Worm (Caenorhabditis elegans) whole organism, L1 larva: ENCODE results near the gene lgc-38.
A peak's percentile ranks its signal among the peaks of the same experiment; 100 is the strongest.

Experiments
- C04F5.9 ChIP-seq: sonication (generic microtip); optimal IDR thresholded peaks from 2 replicates; lab custom pipeline; 2016; ENCODE audit warnings: missing genetic modification characterization, missing compliant biosample characterization
- C16A3.4 ChIP-seq: fragments of 150-350 bp; optimal IDR thresholded peaks from 2 replicates; lab custom pipeline; 2014; ENCODE audit warnings: missing biosample characterization, missing genetic modification characterization
- F16B12.6 ChIP-seq: fragments of 150-350 bp; optimal IDR thresholded peaks from 2 replicates; lab custom pipeline; 2014; ENCODE audit warnings: missing biosample characterization, missing genetic modification characterization
- alr-1 ChIP-seq: fragments of 200-800 bp; sonication (Bioruptor generic); optimal IDR thresholded peaks from 2 replicates; lab custom pipeline; 2018; ENCODE audit warnings: borderline replicate concordance, mild to moderate bottlenecking, missing genetic modification characterization, missing compliant biosample characterization
- blmp-1 ChIP-seq: fragments of 150-350 bp; optimal IDR thresholded peaks from 2 replicates; lab custom pipeline; 2014; ENCODE audit warnings: missing biosample characterization, missing genetic modification characterization
- ceh-82 ChIP-seq, 3 experiments: fragments of 150-350 bp in 1 of 3; sonication (generic microtip) in 2 of 3; optimal IDR thresholded peaks; 2 replicates each; lab custom pipeline; 2014 to 2017; ENCODE audit warnings: missing biosample characterization in 3 of 3, missing genetic modification characterization in 3 of 3
- dpl-1 ChIP-seq, 3 experiments: fragments of 150-350 bp in 2 of 3; sonication (generic microtip) in 1 of 3; optimal IDR thresholded peaks; 2 replicates each; lab custom pipeline; 2014 to 2017; ENCODE audit warnings: missing biosample characterization in 3 of 3, missing genetic modification characterization in 3 of 3, missing genetic modification reagents in 3 of 3
- dsc-1 ChIP-seq: sonication (generic microtip); optimal IDR thresholded peaks from 2 replicates; lab custom pipeline; 2016; ENCODE audit warnings: mild to moderate bottlenecking, missing genetic modification characterization, missing compliant biosample characterization
- efl-1 ChIP-seq, 4 experiments: fragments of 150-350 bp; optimal IDR thresholded peaks in 3 of 4; peaks in 1 of 4; 1 replicate in 1 of 4; 2 replicates in 3 of 4; lab custom pipeline; 2014; ENCODE audit warnings: missing biosample characterization in 2 of 4, missing genetic modification characterization in 2 of 4, missing genetic modification reagents in 2 of 4
- elt-3 ChIP-seq, 6 experiments: fragments of 150-350 bp in 1 of 6; sonication (generic microtip); optimal IDR thresholded peaks; 2 replicates each; lab custom pipeline; 2017 to 2018; ENCODE audit warnings: missing biosample characterization in 6 of 6, missing genetic modification characterization in 6 of 6, inconsistent platforms in 1 of 6
- fkh-4 ChIP-seq: sonication (generic microtip); optimal IDR thresholded peaks from 2 replicates; lab custom pipeline; 2016; ENCODE audit warnings: missing compliant biosample characterization, missing genetic modification characterization, borderline replicate concordance
- fkh-8 ChIP-seq: sonication (generic microtip); optimal IDR thresholded peaks from 2 replicates; lab custom pipeline; 2016; ENCODE audit warnings: mild to moderate bottlenecking, missing genetic modification characterization, missing compliant biosample characterization
- hlh-4 ChIP-seq: sonication (generic microtip); optimal IDR thresholded peaks from 2 replicates; lab custom pipeline; 2016; ENCODE audit warnings: mild to moderate bottlenecking, missing genetic modification characterization, missing compliant biosample characterization
- hpl-2 ChIP-seq: fragments of 150-350 bp; optimal IDR thresholded peaks from 2 replicates; lab custom pipeline; 2014; ENCODE audit warnings: missing biosample characterization, missing genetic modification reagents, missing genetic modification characterization
- isw-1 ChIP-seq: fragments of 200-800 bp; sonication (Bioruptor generic); IDR thresholded peaks from 2 replicates; pipeline ENCODE4 v1.3.6; 2022; ENCODE audit warnings: missing genetic modification characterization, missing compliant biosample characterization
- lin-13 ChIP-seq: fragments of 150-350 bp; optimal IDR thresholded peaks from 2 replicates; lab custom pipeline; 2014; ENCODE audit warnings: missing biosample characterization, missing genetic modification reagents, missing genetic modification characterization
- lin-14 ChIP-seq: fragments of 200-800 bp; sonication (Bioruptor generic); optimal IDR thresholded peaks from 2 replicates; lab custom pipeline; 2018; ENCODE audit warnings: mild to moderate bottlenecking, missing genetic modification characterization, moderate library complexity, missing compliant biosample characterization
- lin-35 ChIP-seq, 2 experiments: fragments of 150-350 bp; optimal IDR thresholded peaks; 2 replicates each; lab custom pipeline; 2014; ENCODE audit warnings: missing biosample characterization in 2 of 2, missing genetic modification characterization in 2 of 2, missing genetic modification reagents in 2 of 2
- lir-3 ChIP-seq: sonication (generic microtip); optimal IDR thresholded peaks from 2 replicates; lab custom pipeline; 2016; ENCODE audit warnings: mild to moderate bottlenecking, missing genetic modification characterization, moderate library complexity, missing compliant biosample characterization; ENCODE audit not compliant: poor library complexity
- lsy-2 ChIP-seq, 2 experiments: fragments of 150-350 bp; optimal IDR thresholded peaks; 2 replicates each; lab custom pipeline; 2014; ENCODE audit warnings: missing biosample characterization in 2 of 2, missing genetic modification characterization in 2 of 2
- mab-9 ChIP-seq: fragments of 200-800 bp; sonication (Bioruptor generic); IDR thresholded peaks from 2 replicates; pipeline ENCODE4 v1.3.6; 2022; ENCODE audit warnings: missing genetic modification reagents, missing genetic modification characterization, missing compliant biosample characterization
- mdl-1 ChIP-seq, 2 experiments: fragments of 150-350 bp; optimal IDR thresholded peaks; 2 replicates each; lab custom pipeline; 2014 to 2017; ENCODE audit warnings: missing biosample characterization in 2 of 2, missing genetic modification characterization in 2 of 2, inconsistent platforms in 1 of 2
- mep-1 ChIP-seq: fragments of 150-350 bp; optimal IDR thresholded peaks from 2 replicates; lab custom pipeline; 2014; ENCODE audit warnings: missing biosample characterization, missing genetic modification characterization
- nhr-12 ChIP-seq: sonication (generic microtip); optimal IDR thresholded peaks from 2 replicates; lab custom pipeline; 2017; ENCODE audit warnings: missing biosample characterization, missing genetic modification characterization
- nhr-19 ChIP-seq: fragments of 200-800 bp; sonication (Bioruptor generic); conservative IDR thresholded peaks from 2 replicates; pipeline ENCODE4 v1.3.6; 2022; ENCODE audit warnings: missing genetic modification characterization, missing compliant biosample characterization
- nhr-20 ChIP-seq: sonication (generic microtip); optimal IDR thresholded peaks from 2 replicates; lab custom pipeline; 2016; ENCODE audit warnings: mild to moderate bottlenecking, missing genetic modification characterization, missing compliant biosample characterization
- nhr-237 ChIP-seq: fragments of 150-350 bp; optimal IDR thresholded peaks from 2 replicates; lab custom pipeline; 2014; ENCODE audit warnings: missing biosample characterization, missing genetic modification characterization
- nhr-47 ChIP-seq: sonication (generic microtip); optimal IDR thresholded peaks from 2 replicates; lab custom pipeline; 2016; ENCODE audit warnings: mild to moderate bottlenecking, missing genetic modification characterization, moderate library complexity, missing compliant biosample characterization
- nhr-71 ChIP-seq: sonication (generic microtip); optimal IDR thresholded peaks from 2 replicates; lab custom pipeline; 2016; ENCODE audit warnings: mild to moderate bottlenecking, missing genetic modification characterization, moderate library complexity, missing compliant biosample characterization
- pqm-1 ChIP-seq: sonication (generic microtip); optimal IDR thresholded peaks from 3 replicates; lab custom pipeline; 2017; ENCODE audit warnings: missing biosample characterization, missing genetic modification characterization
- rnt-1 ChIP-seq: sonication (generic microtip); optimal IDR thresholded peaks from 2 replicates; lab custom pipeline; 2016; ENCODE audit warnings: mild to moderate bottlenecking, missing genetic modification characterization, moderate library complexity, missing compliant biosample characterization
- skn-1 ChIP-seq: fragments of 150-350 bp; optimal IDR thresholded peaks from 2 replicates; lab custom pipeline; 2014; ENCODE audit warnings: missing biosample characterization, missing genetic modification characterization
- snu-23 ChIP-seq: sonication (generic microtip); optimal IDR thresholded peaks from 2 replicates; lab custom pipeline; 2016; ENCODE audit warnings: missing genetic modification characterization, missing compliant biosample characterization
- swsn-7 ChIP-seq: sonication (generic microtip); optimal IDR thresholded peaks from 2 replicates; lab custom pipeline; 2016; ENCODE audit warnings: missing genetic modification characterization, missing compliant biosample characterization
- tbx-2 ChIP-seq: sonication (generic microtip); optimal IDR thresholded peaks from 2 replicates; lab custom pipeline; 2016; ENCODE audit warnings: missing genetic modification characterization, missing compliant biosample characterization
- tlp-1 ChIP-seq: fragments of 150-350 bp; optimal IDR thresholded peaks from 2 replicates; lab custom pipeline; 2014; ENCODE audit warnings: missing biosample characterization, missing genetic modification characterization
- unc-86 ChIP-seq: sonication (generic microtip); optimal IDR thresholded peaks from 2 replicates; lab custom pipeline; 2016; ENCODE audit warnings: missing genetic modification characterization, missing compliant biosample characterization
- xbp-1 ChIP-seq: sonication (generic microtip); optimal IDR thresholded peaks from 2 replicates; lab custom pipeline; 2016; ENCODE audit warnings: missing genetic modification characterization, missing compliant biosample characterization

Gene lgc-38

DNA sequence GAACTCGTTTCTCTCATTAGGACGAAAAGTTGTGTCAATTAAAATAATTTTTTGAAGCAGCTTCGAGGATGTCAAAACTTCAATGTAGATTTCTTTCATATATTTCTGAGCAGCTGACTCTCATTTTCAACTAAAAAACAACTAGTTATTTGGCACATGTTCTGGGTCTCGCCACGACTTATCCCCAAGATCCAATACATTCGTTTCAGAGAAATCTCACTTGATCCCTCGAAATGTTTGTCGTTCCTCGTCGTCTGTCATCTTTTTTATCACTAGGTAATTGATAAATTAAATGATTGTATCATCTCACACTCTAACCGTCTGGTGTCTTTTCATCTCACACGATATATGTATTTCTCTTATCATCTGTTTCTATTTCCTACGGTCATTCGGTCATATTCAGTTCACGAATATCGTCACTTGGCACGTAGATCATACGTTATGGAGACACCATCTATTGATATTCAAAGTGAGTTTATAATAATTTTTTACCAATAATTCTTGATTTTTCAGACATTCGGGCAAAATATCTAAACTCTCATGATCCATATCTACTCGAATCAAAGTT, 46.9 kb upstream of the lgc-38 start, which contains the start of the genes rpn-6.1 and F57B9.1 (continued):
- TF ChIP-seq ceh-82 (tag; optimal IDR thresholded peaks at IDR 0.05; lab: Kevin White, UChicago), result no peak
- TF ChIP-seq rnt-1 (tag; lab: Kevin White, UChicago), result no peak
- no peak for TF ChIP-seq tbx-2 (tag; lab: Kevin White, UChicago)
- TF ChIP-seq mep-1 (tag; lab: Kevin White, UChicago), result peak; percentile 15
- TF ChIP-seq fkh-4, result no peak

ce11 chrIII:6968080-6968639, 40.8 kb upstream of the lgc-38 start, which contains the start of gene panl-2:
Gene panl-2, minus strand, starts transcription at chrIII:6968130.
- TF ChIP-seq dpl-1 (GFP tag; optimal IDR thresholded peaks at IDR 0.05; lab: Kevin White, UChicago), result peak; percentile 84 to 92 (median 89)
- peak; percentile 24 for TF ChIP-seq F16B12.6 (tag; lab: Kevin White, UChicago)
- TF ChIP-seq xbp-1, result peak; percentile 36
- peak; percentile 90 to 95 for TF ChIP-seq lin-35 (GFP tag; optimal IDR thresholded peaks at IDR 0.05; lab: Kevin White, UChicago)
- TF ChIP-seq rnt-1 (tag; lab: Kevin White, UChicago), result peak; percentile 34
- TF ChIP-seq C16A3.4 (tag; lab: Kevin White, UChicago), result peak; percentile 54
- peak; percentile 11 for TF ChIP-seq nhr-20 (tag; lab: Kevin White, UChicago)
- TF ChIP-seq mdl-1 (tag; optimal IDR thresholded peaks at IDR 0.05; lab: Kevin White, UChicago), result peak in 1 of 2 experiments; percentile 18
- no peak for TF ChIP-seq nhr-237 (tag; lab: Kevin White, UChicago)
- peak; percentile 23 for TF ChIP-seq swsn-7
- peak; percentile 7 for TF ChIP-seq unc-86 (tag; lab: Kevin White, UChicago)
- TF ChIP-seq lin-14 (GFP tag; lab: Kevin White, UChicago), result peak; percentile 30
- no peak for TF ChIP-seq nhr-12 (tag; lab: Kevin White, UChicago)
- TF ChIP-seq tbx-2 (tag; lab: Kevin White, UChicago), result peak; percentile 20
- peak; percentile 91 to 95 for TF ChIP-seq efl-1 (optimal IDR thresholded peaks at IDR 0.05; lab: Kevin White, UChicago)
- peak; percentile 90 to 99 for TF ChIP-seq efl-1 (GFP tag; optimal IDR thresholded peaks at IDR 0.05 in 1 of 2; lab: Kevin White, UChicago)
- TF ChIP-seq elt-3 (tag; optimal IDR thresholded peaks at IDR 0.05; lab: Kevin White, UChicago), result peak in 1 of 6 experiments; percentile 5
- TF ChIP-seq nhr-71 (tag; lab: Kevin White, UChicago), result peak; percentile 43
- peak; percentile 12 for TF ChIP-seq lin-13 (GFP tag; lab: Kevin White, UChicago)
- no peak for TF ChIP-seq hlh-4 (tag; lab: Kevin White, UChicago)
- peak; percentile 51 for TF ChIP-seq skn-1 (tag; lab: Kevin White, UChicago)
- TF ChIP-seq lsy-2 (tag; optimal IDR thresholded peaks at IDR 0.05; lab: Kevin White, UChicago), result peak; percentile 82 to 94
- no peak for TF ChIP-seq hpl-2 (GFP tag; lab: Kevin White, UChicago)
- peak; percentile 42 for TF ChIP-seq nhr-47 (tag; lab: Kevin White, UChicago)
- TF ChIP-seq pqm-1, result no peak
- no peak for TF ChIP-seq tlp-1 (tag; lab: Kevin White, UChicago)
- TF ChIP-seq nhr-19 (GFP tag; lab: Robert Waterston, UW), result peak; percentile 41
- TF ChIP-seq blmp-1, result peak; percentile 43
- TF ChIP-seq alr-1 (tag; lab: Kevin White, UChicago), result no peak
- peak; percentile 53 for TF ChIP-seq snu-23 (GFP tag; lab: Kevin White, UChicago)
- peak; percentile 17 for TF ChIP-seq fkh-8 (tag; lab: Kevin White, UChicago)
- peak; percentile 34 for TF ChIP-seq isw-1 (GFP tag; lab: Robert Waterston, UW)
- TF ChIP-seq fkh-4, result no peak
- TF ChIP-seq ceh-82 (tag; optimal IDR thresholded peaks at IDR 0.05; lab: Kevin White, UChicago), result peak in 2 of 3 experiments; percentile 4 to 30
- TF ChIP-seq mep-1 (tag; lab: Kevin White, UChicago), result peak; percentile 16
- no peak for TF ChIP-seq lir-3 (tag; lab: Kevin White, UChicago)
- TF ChIP-seq C04F5.9, result peak; percentile 42

ce11 chrIII:6968655-6969054, 40.3 kb upstream of the lgc-38 start:
- no peak for TF ChIP-seq lsy-2 (tag; optimal IDR thresholded peaks at IDR 0.05; lab: Kevin White, UChicago)
- TF ChIP-seq mab-9 (GFP tag; lab: Robert Waterston, UW), result no peak
- TF ChIP-seq dsc-1 (tag; lab: Kevin White, UChicago), result no peak
- no peak for TF ChIP-seq tbx-2 (tag; lab: Kevin White, UChicago)
